Fruit fly (Drosophila melanogaster) whole organism, prepupa: ENCODE measurements around the gene Pif1B.

Experiments
- CG10669 ChIP-seq: fragments of 200-800 bp; sonication (Bioruptor generic); optimal IDR thresholded peaks from 3 replicates; lab custom pipeline; 2018; ENCODE audit warnings: missing biosample characterization, mild to moderate bottlenecking, missing genetic modification characterization, moderate library complexity
- CG11902 ChIP-seq: fragments of 200-800 bp; sonication (Bioruptor generic); optimal IDR thresholded peaks from 3 replicates; lab custom pipeline; 2016; ENCODE audit warnings: missing biosample characterization, missing genetic modification characterization
- CG34406 ChIP-seq: fragments of 200-800 bp; sonication (Bioruptor generic); optimal IDR thresholded peaks from 3 replicates; lab custom pipeline; 2016; ENCODE audit warnings: missing biosample characterization, missing genetic modification characterization
- CG6792 ChIP-seq: fragments of 200-800 bp; sonication (Bioruptor generic); optimal IDR thresholded peaks from 3 replicates; lab custom pipeline; 2016; ENCODE audit warnings: missing biosample characterization, missing genetic modification characterization
- CG6808 ChIP-seq: fragments of 200-800 bp; sonication (Bioruptor generic); optimal IDR thresholded peaks from 3 replicates; lab custom pipeline; 2017; ENCODE audit warnings: missing biosample characterization, missing genetic modification characterization, mild to moderate bottlenecking, moderate library complexity, missing genetic modification reagents
- Ets21C ChIP-seq: fragments of 200-800 bp; sonication (Bioruptor generic); optimal IDR thresholded peaks from 3 replicates; lab custom pipeline; 2016; ENCODE audit warnings: missing biosample characterization, missing genetic modification characterization
- Hr39 ChIP-seq: fragments of 200-800 bp; sonication (Bioruptor generic); optimal IDR thresholded peaks from 2 replicates; lab custom pipeline; 2016; ENCODE audit warnings: missing biosample characterization, missing genetic modification characterization
- Met ChIP-seq: fragments of 200-800 bp; sonication (Bioruptor generic); optimal IDR thresholded peaks from 3 replicates; lab custom pipeline; 2016; ENCODE audit warnings: missing biosample characterization, missing genetic modification characterization
- achi ChIP-seq: fragments of 200-800 bp; sonication (Bioruptor generic); optimal IDR thresholded peaks from 3 replicates; lab custom pipeline; 2016; ENCODE audit warnings: missing biosample characterization, missing genetic modification characterization
- fd85E ChIP-seq: fragments of 200-800 bp; sonication (Bioruptor generic); optimal IDR thresholded peaks from 3 replicates; lab custom pipeline; 2016; ENCODE audit warnings: missing biosample characterization, missing genetic modification characterization
- pdm3 ChIP-seq: fragments of 200-800 bp; sonication (Bioruptor generic); optimal IDR thresholded peaks from 3 replicates; lab custom pipeline; 2016; ENCODE audit warnings: missing biosample characterization, missing genetic modification characterization
- salr ChIP-seq, 2 experiments: fragments of 200-800 bp; sonication (Bioruptor generic); optimal IDR thresholded peaks; 3 replicates each; lab custom pipeline; 2016 to 2018; ENCODE audit warnings: missing biosample characterization in 2 of 2, missing genetic modification characterization in 2 of 2, mild to moderate bottlenecking in 1 of 2
- vri ChIP-seq: fragments of 200-800 bp; sonication (Bioruptor generic); optimal IDR thresholded peaks from 3 replicates; lab custom pipeline; 2016; ENCODE audit warnings: missing biosample characterization, mild to moderate bottlenecking, missing genetic modification characterization

The Pif1B gene

dm6 chr3R:8725179-8725578, 75.8 kb downstream of the Pif1B start, which contains the start of gene ouib:
TSS of gene ouib (plus strand) at chr3R:8725479.
- TF ChIP-seq fd85E (GFP tag; lab: Kevin White, UChicago) (no peak), CG6808 (GFP tag; lab: Kevin White, UChicago) (no peak), achi (GFP tag; lab: Kevin White, UChicago) (no peak), salr (GFP tag; optimal IDR thresholded peaks at IDR 0.05; lab: Kevin White, UChicago) (no peak), pdm3 (GFP tag; lab: Kevin White, UChicago) (no peak), Ets21C (GFP tag; lab: Kevin White, UChicago) (no peak), CG10669 (GFP tag; lab: Kevin White, UChicago) (no peak), CG11902 (GFP tag; lab: Kevin White, UChicago) (no peak), CG6792 (no peak), Hr39 (GFP tag; lab: Kevin White, UChicago) (no peak), CG34406 (GFP tag; lab: Kevin White, UChicago) (no peak), Met (GFP tag; lab: Kevin White, UChicago) (no peak), vri (GFP tag; lab: Kevin White, UChicago) (no peak)
- TF ChIP-seq, all 60 proteins: peak for 0
